Fruit fly (Drosophila melanogaster): ENCODE measurements around the gene CG3436.

dm6 chr2L:114429-114828 lies 41.4 kb upstream of the CG3436 start, which contains the start of gene ND-15:
- TF ChIP-seq Smox (GFP tag; optimal IDR thresholded peaks at IDR 0.05) (no peak), pdm3 (GFP tag; optimal IDR thresholded peaks at IDR 0.05) (no peak), CG3032 (tag; optimal IDR thresholded peaks at IDR 0.05) (no peak)

All from whole organism, prepupa.